Worm (Caenorhabditis elegans): ENCODE results near the gene Y41E3.18.
A peak's percentile ranks its signal among the peaks of the same experiment; 100 is the strongest.

Y41E3.18 gene

DNA sequence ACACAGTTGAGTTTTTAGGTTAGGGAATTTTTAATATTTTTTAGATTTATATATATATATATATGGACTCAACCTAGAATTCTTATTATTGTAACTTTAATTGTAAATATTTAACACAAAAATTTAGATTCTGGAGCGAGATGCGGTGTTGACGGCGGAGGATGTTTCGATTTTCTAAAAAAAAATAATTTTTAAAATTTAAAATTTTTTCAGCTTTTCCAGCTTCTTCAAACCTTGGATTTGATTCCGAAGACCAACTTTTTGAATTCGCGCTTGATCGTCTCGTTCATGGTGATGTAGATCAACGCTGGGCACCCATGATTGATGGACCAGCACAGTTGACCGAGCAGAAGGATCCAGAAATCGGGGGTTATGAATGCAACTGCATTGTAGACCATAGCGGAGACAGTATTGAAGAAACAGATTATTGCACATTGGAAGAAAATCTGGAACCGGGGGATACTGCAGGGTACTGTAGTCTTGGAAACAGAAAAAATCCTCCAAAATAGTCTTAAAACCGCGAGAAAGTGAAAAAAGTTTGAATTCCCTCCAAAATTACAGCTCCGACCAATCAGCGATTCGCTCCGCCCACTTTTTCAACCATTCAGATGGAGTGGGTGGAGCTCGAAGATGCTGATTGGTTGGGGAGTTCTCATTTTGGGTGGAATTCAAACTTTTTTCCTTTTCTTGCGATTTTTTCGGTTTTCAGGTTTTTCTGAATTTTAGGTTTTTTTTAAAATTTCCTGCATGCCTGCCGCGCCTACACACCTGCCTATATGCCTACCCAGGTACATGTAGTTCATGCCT lies 16.1 kb downstream of the Y41E3.18 start (continued):
- TF ChIP-seq ztf-26 (tag; optimal IDR thresholded peaks at IDR 0.05) (no peak), rcor-1 (GFP tag; IDR thresholded peaks at IDR 0.05) (no peak), egl-44 (GFP tag; IDR thresholded peaks at IDR 0.05) (no peak), hmg-20 (GFP tag; IDR thresholded peaks at IDR 0.05) (no peak), snpc-3.4 (tag; optimal IDR thresholded peaks at IDR 0.05) (peak; percentile 3), hlh-26 (GFP tag; conservative IDR thresholded peaks at IDR 0.05) (no peak), ceh-27 (GFP tag; optimal IDR thresholded peaks at IDR 0.05) (no peak), egrh-3 (GFP tag; IDR thresholded peaks at IDR 0.05) (no peak), C17E4.6 (GFP tag; IDR thresholded peaks at IDR 0.05) (no peak), dpl-1 (GFP tag; optimal IDR thresholded peaks at IDR 0.05) (no peak), lsl-1 (GFP tag; optimal IDR thresholded peaks at IDR 0.05) (no peak), B0336.3 (GFP tag; IDR thresholded peaks at IDR 0.05) (peak; percentile 65; the same call in 1 of the 2 replicates), pbrm-1 (GFP tag; IDR thresholded peaks at IDR 0.05) (no peak), ceh-58 (GFP tag; IDR thresholded peaks at IDR 0.05) (no peak), F23B12.7 (tag; optimal IDR thresholded peaks at IDR 0.05; ENCODE audit: insufficient read depth) (no peak), akir-1 (GFP tag; optimal IDR thresholded peaks at IDR 0.05) (no peak), Y56A3A.18 (GFP tag; IDR thresholded peaks at IDR 0.05) (0 out of 2 replicates have a peak, but pooled peaks have one; percentile 21), aptf-2 (GFP tag; conservative IDR thresholded peaks at IDR 0.05) (0 out of 2 replicates have a peak, but pooled peaks have one; percentile 27), F37B4.10 (GFP tag; IDR thresholded peaks at IDR 0.05) (no peak), mes-4 (tag; optimal IDR thresholded peaks at IDR 0.05) (no peak), let-607 (tag; optimal IDR thresholded peaks at IDR 0.05) (peak in 1 of 2 experiments; percentile 9), ets-4 (GFP tag; optimal IDR thresholded peaks at IDR 0.05) (no peak), aptf-3 (GFP tag; IDR thresholded peaks at IDR 0.05) (0 out of 2 replicates have a peak, but pooled peaks have one; percentile 38), madf-6 (GFP tag; IDR thresholded peaks at IDR 0.05) (peak; percentile 49), let-526 (GFP tag; IDR thresholded peaks at IDR 0.05) (no peak), cebp-2 (GFP tag; IDR thresholded peaks at IDR 0.05) (no peak), nhr-120 (GFP tag; IDR thresholded peaks at IDR 0.05) (no peak), hmg-1.2 (GFP tag; IDR thresholded peaks at IDR 0.05) (no peak), F49E8.2 (tag; optimal IDR thresholded peaks at IDR 0.05; ENCODE audit: insufficient read depth) (no peak), attf-6 (GFP tag; IDR thresholded peaks at IDR 0.05) (0 out of 2 replicates have a peak, but pooled peaks have one; percentile 18), lag-1 (GFP tag; IDR thresholded peaks at IDR 0.05) (no peak), B0035.1 (tag; optimal IDR thresholded peaks at IDR 0.05) (peak; percentile 26), ZK185.1 (tag; optimal IDR thresholded peaks at IDR 0.05; ENCODE audit: poor library complexity, severe bottlenecking) (no peak), tbp1 (GFP tag; optimal IDR thresholded peaks at IDR 0.05) (no peak), Y95B8A.8 (GFP tag; IDR thresholded peaks at IDR 0.05) (no peak), madf-10 (tag; optimal IDR thresholded peaks at IDR 0.05) (no peak), F55B11.4 (tag; optimal IDR thresholded peaks at IDR 0.05; ENCODE audit: borderline replicate concordance, insufficient read depth) (no peak), egl-18 (GFP tag; IDR thresholded peaks at IDR 0.05) (no peak), F52B5.7 (tag; optimal IDR thresholded peaks at IDR 0.05) (peak; percentile 30), Y53F4B.3 (GFP tag; IDR thresholded peaks at IDR 0.05) (no peak), nhr-27 (tag; optimal IDR thresholded peaks at IDR 0.05) (no peak), snpc-4 (GFP tag; optimal IDR thresholded peaks at IDR 0.05) (peak; percentile 35), snpc-4 (tag; optimal IDR thresholded peaks at IDR 0.05) (peak in 2 of 4 experiments; percentile 18 to 77), K11D2.4 (GFP tag; IDR thresholded peaks at IDR 0.05) (no peak), nfyb-1 (GFP tag; IDR thresholded peaks at IDR 0.05) (peak; percentile 94), gei-17 (GFP tag; optimal IDR thresholded peaks at IDR 0.05) (no peak), B0261.1 (tag; optimal IDR thresholded peaks at IDR 0.05) (peak; percentile 3)

Data from whole organism, young adult.